Worm (Caenorhabditis elegans): Measurements from ENCODE around the gene K07F5.17.

ce11 chrIV:9855712-9856111 lies 13.5 kb downstream of the K07F5.17 start, which contains the start of gene K07F5.12:
- TF ChIP-seq unc-62 (GFP tag; optimal IDR thresholded peaks at IDR 0.05) (no peak), ztf-11 (tag; optimal IDR thresholded peaks at IDR 0.05) (no peak), nhr-28 (tag; optimal IDR thresholded peaks at IDR 0.05) (no peak), unc-39 (tag; optimal IDR thresholded peaks at IDR 0.05) (no peak), pha-4 (tag; optimal IDR thresholded peaks at IDR 0.05) (no peak), zip-8 (tag; optimal IDR thresholded peaks at IDR 0.05) (no peak), blmp-1 (tag; optimal IDR thresholded peaks at IDR 0.05) (no peak), elt-3 (tag; optimal IDR thresholded peaks at IDR 0.05) (no peak), lsy-2 (tag; optimal IDR thresholded peaks at IDR 0.05) (no peak), lin-13 (tag; optimal IDR thresholded peaks at IDR 0.05) (no peak), snpc-4 (tag; optimal IDR thresholded peaks at IDR 0.05) (no peak), mep-1 (tag; optimal IDR thresholded peaks at IDR 0.05) (no peak), cnd-1 (tag; optimal IDR thresholded peaks at IDR 0.05) (no peak), bed-3 (GFP tag; optimal IDR thresholded peaks at IDR 0.05) (no peak)

Data from whole organism, mixed stage, embryonic.